Fruit fly (Drosophila melanogaster) whole organism, embryonic: ENCODE measurements around the gene CG14043.

Source experiments
- BEAF-32 ChIP-seq: fragments of 200-800 bp; sonication (Bioruptor generic); optimal IDR thresholded peaks from 3 replicates; lab custom pipeline; 2017; ENCODE audit warnings: missing biosample characterization, missing genetic modification characterization, mild to moderate bottlenecking, moderate library complexity, missing genetic modification reagents
- CG11723 ChIP-seq: fragments of 200-800 bp; sonication (Bioruptor generic); optimal IDR thresholded peaks from 2 replicates; lab custom pipeline; 2017; ENCODE audit warnings: missing biosample characterization, mild to moderate bottlenecking, missing genetic modification characterization
- CG14441 ChIP-seq: fragments of 200-800 bp; sonication (Bioruptor generic); IDR thresholded peaks from 2 replicates; pipeline ENCODE4 v1.3.6; 2022; ENCODE audit warnings: missing biosample characterization, missing genetic modification characterization
- CG1529 ChIP-seq: fragments of 200-800 bp; sonication (Bioruptor generic); optimal IDR thresholded peaks from 3 replicates; lab custom pipeline; 2018; ENCODE audit warnings: missing biosample characterization, missing genetic modification characterization
- CG15601 ChIP-seq: fragments of 200-800 bp; sonication (Bioruptor generic); optimal IDR thresholded peaks from 3 replicates; lab custom pipeline; 2019; ENCODE audit warnings: missing biosample characterization, mild to moderate bottlenecking, missing genetic modification characterization, moderate library complexity
- CG18011 ChIP-seq: fragments of 200-800 bp; sonication (Bioruptor generic); optimal IDR thresholded peaks from 2 replicates; lab custom pipeline; 2017; ENCODE audit warnings: missing biosample characterization, missing genetic modification characterization, mild to moderate bottlenecking, moderate library complexity, missing genotype
- CG2129 ChIP-seq: fragments of 200-800 bp; sonication (Bioruptor generic); IDR thresholded peaks from 2 replicates; pipeline ENCODE4 v1.3.6; 2022; ENCODE audit warnings: missing biosample characterization, missing genetic modification characterization; ENCODE audit not compliant: partially characterized antibody
- CG3407 ChIP-seq: fragments of 200-800 bp; sonication (Bioruptor generic); optimal IDR thresholded peaks from 2 replicates; lab custom pipeline; 2018; ENCODE audit warnings: missing biosample characterization, mild to moderate bottlenecking, missing genetic modification characterization
- CG3847 ChIP-seq: fragments of 200-800 bp; sonication (Bioruptor generic); IDR thresholded peaks from 2 replicates; pipeline ENCODE4 v1.3.6; 2022; ENCODE audit warnings: missing biosample characterization, missing genetic modification characterization
- CG4617 ChIP-seq: fragments of 200-800 bp; sonication (Bioruptor generic); optimal IDR thresholded peaks from 3 replicates; lab custom pipeline; 2016; ENCODE audit warnings: missing biosample characterization, missing genetic modification characterization, borderline replicate concordance
- CG4820 ChIP-seq: fragments of 200-800 bp; sonication (Bioruptor generic); optimal IDR thresholded peaks from 3 replicates; lab custom pipeline; 2016; ENCODE audit warnings: missing biosample characterization, missing genetic modification characterization
- CG6175 ChIP-seq: fragments of 200-800 bp; sonication (Bioruptor generic); IDR thresholded peaks from 3 replicates; pipeline ENCODE4 v1.3.6; 2022; ENCODE audit warnings: missing biosample characterization, missing genetic modification characterization
- CG6254 ChIP-seq: fragments of 200-800 bp; sonication (Bioruptor generic); optimal IDR thresholded peaks from 3 replicates; lab custom pipeline; 2017; ENCODE audit warnings: mild to moderate bottlenecking, missing biosample characterization, missing genetic modification reagents, missing genetic modification characterization
- CG6813 ChIP-seq: fragments of 200-800 bp; sonication (Bioruptor generic); optimal IDR thresholded peaks from 2 replicates; lab custom pipeline; 2017; ENCODE audit warnings: missing biosample characterization, missing genetic modification characterization, mild to moderate bottlenecking, moderate library complexity, missing genetic modification reagents
- CG8478 ChIP-seq: fragments of >200 bp; optimal IDR thresholded peaks from 2 replicates; lab custom pipeline; 2018
- D ChIP-seq, 2 experiments: fragments of 200-800 bp in 1 of 2; fragments of >200 bp in 1 of 2; sonication (Bioruptor generic) in 1 of 2; optimal IDR thresholded peaks; 2 replicates in 1 of 2; 3 replicates in 1 of 2; lab custom pipeline; 2017; ENCODE audit warnings: mild to moderate bottlenecking in 1 of 2, missing biosample characterization in 1 of 2, missing genetic modification characterization in 1 of 2, missing genetic modification reagents in 1 of 2
- Dfd ChIP-seq, 2 experiments: fragments of >200 bp; optimal IDR thresholded peaks; 2 replicates each; lab custom pipeline; 2017; ENCODE audit warnings: missing biosample characterization in 2 of 2, missing genetic modification characterization in 2 of 2
- Doc2 ChIP-seq: fragments of 200-800 bp; sonication (Bioruptor generic); IDR thresholded peaks from 2 replicates; pipeline ENCODE4 v1.3.6; 2022; ENCODE audit warnings: missing biosample characterization, missing genetic modification characterization
- Doc3 ChIP-seq: fragments of 200-800 bp; sonication (Bioruptor generic); IDR thresholded peaks from 3 replicates; pipeline ENCODE4 v1.3.6; 2022; ENCODE audit warnings: missing biosample characterization, missing genetic modification characterization; ENCODE audit not compliant: partially characterized antibody
- E2f2 ChIP-seq: fragments of 200-800 bp; sonication (Bioruptor generic); IDR thresholded peaks from 2 replicates; pipeline ENCODE4 v1.3.6; 2022; ENCODE audit warnings: missing biosample characterization, missing genetic modification characterization
- Hey ChIP-seq: fragments of 200-800 bp; sonication (Bioruptor generic); optimal IDR thresholded peaks from 3 replicates; lab custom pipeline; 2018; ENCODE audit warnings: missing biosample characterization, mild to moderate bottlenecking, missing genetic modification characterization
- Hmx ChIP-seq: fragments of 200-800 bp; sonication (Bioruptor generic); optimal IDR thresholded peaks from 2 replicates; lab custom pipeline; 2016; ENCODE audit warnings: missing biosample characterization, missing genetic modification characterization
- Lim3 ChIP-seq: fragments of 200-800 bp; sonication (Bioruptor generic); IDR thresholded peaks from 2 replicates; pipeline ENCODE4 v1.3.6; 2022; ENCODE audit warnings: missing biosample characterization, missing genetic modification characterization
- MTF-1 ChIP-seq: fragments of 200-800 bp; sonication (Bioruptor generic); optimal IDR thresholded peaks from 2 replicates; lab custom pipeline; 2018; ENCODE audit warnings: missing biosample characterization, mild to moderate bottlenecking, missing genetic modification characterization, borderline replicate concordance
- Pdp1 ChIP-seq, 2 experiments: fragments of 200-800 bp; sonication (Bioruptor generic); optimal IDR thresholded peaks; 3 replicates each; lab custom pipeline; 2016; ENCODE audit warnings: missing biosample characterization in 2 of 2, missing genetic modification characterization in 2 of 2, mild to moderate bottlenecking in 1 of 2, moderate library complexity in 1 of 2
- ab ChIP-seq: fragments of 200-800 bp; sonication (Bioruptor generic); optimal IDR thresholded peaks from 2 replicates; lab custom pipeline; 2016; ENCODE audit warnings: missing biosample characterization, missing genetic modification characterization
- abd-A ChIP-seq: fragments of 200-800 bp; sonication (Bioruptor generic); optimal IDR thresholded peaks from 3 replicates; lab custom pipeline; 2019; ENCODE audit warnings: missing biosample characterization, mild to moderate bottlenecking, missing genetic modification characterization, moderate library complexity
- ac ChIP-seq: fragments of 200-800 bp; sonication (Bioruptor generic); optimal IDR thresholded peaks from 3 replicates; lab custom pipeline; 2017; ENCODE audit warnings: missing biosample characterization, mild to moderate bottlenecking, missing genetic modification characterization
- dati ChIP-seq: fragments of 200-800 bp; sonication (Bioruptor generic); IDR thresholded peaks from 2 replicates; pipeline ENCODE4 v1.3.6; 2022; ENCODE audit warnings: missing biosample characterization, missing genetic modification characterization
- gro ChIP-seq: fragments of 200-800 bp; sonication (Bioruptor generic); optimal IDR thresholded peaks from 2 replicates; lab custom pipeline; 2016; ENCODE audit warnings: missing biosample characterization, missing genetic modification characterization
- lbe ChIP-seq: fragments of 200-800 bp; sonication (Bioruptor generic); optimal IDR thresholded peaks from 2 replicates; lab custom pipeline; 2016; ENCODE audit warnings: missing biosample characterization, mild to moderate bottlenecking, missing genetic modification characterization
- lilli ChIP-seq: fragments of 200-800 bp; sonication (Bioruptor generic); optimal IDR thresholded peaks from 3 replicates; lab custom pipeline; 2016; ENCODE audit warnings: missing biosample characterization, missing genetic modification characterization
- pfk ChIP-seq: fragments of 200-800 bp; sonication (Bioruptor generic); optimal IDR thresholded peaks from 2 replicates; lab custom pipeline; 2018; ENCODE audit warnings: missing biosample characterization, mild to moderate bottlenecking, missing genetic modification characterization, moderate library complexity
- pnt ChIP-seq: fragments of 200-800 bp; sonication (Bioruptor generic); optimal IDR thresholded peaks from 3 replicates; lab custom pipeline; 2016; ENCODE audit warnings: missing biosample characterization, missing genetic modification characterization
- pzg ChIP-seq: fragments of 200-800 bp; sonication (Bioruptor generic); optimal IDR thresholded peaks from 3 replicates; lab custom pipeline; 2018; ENCODE audit warnings: missing biosample characterization, mild to moderate bottlenecking, missing genetic modification characterization, moderate library complexity
- rib ChIP-seq: fragments of 200-800 bp; sonication (Bioruptor generic); IDR thresholded peaks from 2 replicates; pipeline ENCODE4 v1.3.6; 2022; ENCODE audit warnings: missing biosample characterization, missing genetic modification characterization
- ro ChIP-seq: fragments of 200-800 bp; sonication (Bioruptor generic); IDR thresholded peaks from 2 replicates; pipeline ENCODE4 v1.3.6; 2022; ENCODE audit warnings: missing biosample characterization, missing genetic modification characterization
- row ChIP-seq: fragments of 200-800 bp; sonication (Bioruptor generic); IDR thresholded peaks from 3 replicates; pipeline ENCODE4 v1.3.6; 2022; ENCODE audit warnings: missing biosample characterization, missing genetic modification characterization
- salm ChIP-seq: fragments of 200-800 bp; sonication (Bioruptor generic); optimal IDR thresholded peaks from 2 replicates; lab custom pipeline; 2018; ENCODE audit warnings: missing biosample characterization, mild to moderate bottlenecking, missing genetic modification characterization
- sc ChIP-seq, 3 experiments: fragments of >200 bp in 2 of 3; fragments of 200-800 bp in 1 of 3; sonication (Bioruptor generic) in 1 of 3; optimal IDR thresholded peaks; 2 replicates in 2 of 3; 3 replicates in 1 of 3; lab custom pipeline; 2017; ENCODE audit warnings: mild to moderate bottlenecking in 1 of 3, missing biosample characterization in 1 of 3, missing genetic modification characterization in 1 of 3, missing genetic modification reagents in 1 of 3
- scrt ChIP-seq: fragments of 200-800 bp; sonication (Bioruptor generic); optimal IDR thresholded peaks from 2 replicates; lab custom pipeline; 2018; ENCODE audit warnings: missing biosample characterization, mild to moderate bottlenecking, missing genetic modification characterization, moderate library complexity
- shn ChIP-seq: fragments of 200-800 bp; sonication (Bioruptor generic); optimal IDR thresholded peaks from 3 replicates; lab custom pipeline; 2016; ENCODE audit warnings: missing biosample characterization, missing genetic modification characterization
- trem ChIP-seq: fragments of 200-800 bp; optimal IDR thresholded peaks from 3 replicates; lab custom pipeline; 2019; ENCODE audit warnings: missing biosample characterization, mild to moderate bottlenecking, missing genetic modification characterization, moderate library complexity
- trh ChIP-seq: fragments of 200-800 bp; sonication (Bioruptor generic); optimal IDR thresholded peaks from 2 replicates; lab custom pipeline; 2016; ENCODE audit warnings: missing biosample characterization, missing genetic modification characterization
- wor ChIP-seq: fragments of 200-800 bp; sonication (Bioruptor generic); IDR thresholded peaks from 2 replicates; pipeline ENCODE4 v1.3.6; 2022; ENCODE audit warnings: missing biosample characterization, missing genetic modification characterization
- zen2 ChIP-seq: fragments of 200-800 bp; sonication (Bioruptor generic); IDR thresholded peaks from 3 replicates; pipeline ENCODE4 v1.3.6; 2022; ENCODE audit warnings: missing biosample characterization, missing genetic modification characterization; ENCODE audit not compliant: partially characterized antibody
- zf30C ChIP-seq: fragments of 200-800 bp; sonication (Bioruptor generic); optimal IDR thresholded peaks from 3 replicates; lab custom pipeline; 2018; ENCODE audit warnings: missing biosample characterization, mild to moderate bottlenecking, missing genetic modification characterization

The CG14043 gene

DNA sequence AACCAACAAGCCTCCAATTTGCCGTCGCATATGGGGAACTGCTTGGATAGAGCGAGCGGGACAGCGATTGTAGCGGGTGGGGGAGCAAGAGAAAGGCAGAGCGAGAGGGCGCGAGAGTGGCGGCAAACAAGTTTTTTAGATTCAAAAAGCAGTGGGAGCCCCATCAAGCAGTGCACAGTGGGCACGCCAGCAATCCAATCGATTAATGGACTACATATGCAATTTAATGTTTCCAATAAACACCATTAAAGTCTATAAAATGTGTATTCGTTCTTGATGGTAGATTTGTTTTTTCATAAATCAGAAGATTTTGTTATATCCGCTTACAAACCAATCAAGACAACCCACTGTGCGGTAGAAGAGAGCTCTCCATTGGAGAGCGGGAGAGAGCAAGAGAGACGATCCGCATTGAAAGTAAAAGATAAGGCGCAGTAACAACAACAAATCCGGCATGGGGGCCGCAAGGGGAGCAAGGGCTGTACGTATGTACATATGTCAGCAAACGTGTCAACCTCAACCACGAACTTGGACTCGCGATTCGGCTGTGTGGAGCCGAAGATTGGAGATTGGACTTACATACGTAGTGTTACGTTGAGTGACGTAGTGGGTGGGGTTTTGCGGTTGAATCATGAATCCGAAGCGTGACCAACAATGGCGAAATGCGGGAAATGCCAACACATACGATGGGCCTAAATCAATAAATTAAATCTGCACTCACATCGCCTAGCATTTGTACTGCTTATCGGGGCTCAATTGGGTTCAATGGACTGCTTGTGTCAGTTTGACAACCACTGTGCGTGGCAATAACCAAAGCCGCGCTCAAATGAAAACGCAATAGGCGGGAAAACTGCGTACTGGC lies 26.1 kb downstream of the CG14043 start (continued):
- TF ChIP-seq CG3847 (GFP tag; lab: Robert Waterston, UW) (peak; percentile 99), CG14441 (GFP tag; lab: Robert Waterston, UW) (peak; percentile 99), Doc3 (GFP tag; lab: Robert Waterston, UW) (no peak; the same call in 2 of the 3 replicates), ab (GFP tag; lab: Kevin White, UChicago) (peak; percentile 97), CG1529 (GFP tag; lab: Kevin White, UChicago) (peak; percentile 99), scrt (GFP tag; lab: Kevin White, UChicago) (peak; percentile 95), Hmx (peak; percentile 96), Hey (tag; lab: Kevin White, UChicago) (peak; percentile 87), CG6175 (peak; percentile 98), ac (peak; percentile 97), CG2129 (GFP tag; lab: Robert Waterston, UW) (no peak), CG8478 (lab: Kevin White, UChicago) (peak; percentile 94), trh (GFP tag; lab: Kevin White, UChicago) (peak; percentile 98), CG15601 (tag; lab: Kevin White, UChicago) (peak; percentile 98), zen2 (GFP tag; lab: Robert Waterston, UW) (peak; percentile 43; the same call in 1 of the 3 replicates), CG18011 (GFP tag; lab: Kevin White, UChicago) (peak; percentile 91), zf30C (GFP tag; lab: Kevin White, UChicago) (no peak), shn (peak; percentile 100), BEAF-32 (peak; percentile 24), rib (GFP tag; lab: Robert Waterston, UW) (peak; percentile 97), E2f2 (GFP tag; lab: Robert Waterston, UW) (peak; percentile 88), lilli (GFP tag; lab: Kevin White, UChicago) (peak; percentile 99), sc (optimal IDR thresholded peaks at IDR 0.05; lab: Kevin White, UChicago) (no peak), sc (GFP tag; optimal IDR thresholded peaks at IDR 0.05; lab: Kevin White, UChicago) (peak; percentile 99), salm (peak; percentile 98), trem (peak; percentile 97), Pdp1 (GFP tag; optimal IDR thresholded peaks at IDR 0.05; lab: Kevin White, UChicago) (peak; percentile 98 to 99), abd-A (tag; lab: Kevin White, UChicago) (peak; percentile 96), lbe (peak; percentile 98), CG4617 (peak; percentile 99), CG6254 (GFP tag; lab: Kevin White, UChicago) (peak; percentile 97), pzg (GFP tag; lab: Kevin White, UChicago) (peak; percentile 41), dati (GFP tag; lab: Robert Waterston, UW) (peak; percentile 99), CG4820 (peak; percentile 98), CG6813 (GFP tag; lab: Kevin White, UChicago) (peak; percentile 99), wor (GFP tag; lab: Robert Waterston, UW) (peak; percentile 99), ro (GFP tag; lab: Robert Waterston, UW) (peak; percentile 99), Dfd (GFP tag; optimal IDR thresholded peaks at IDR 0.05; lab: Kevin White, UChicago) (peak; percentile 58 to 81), pnt (GFP tag; lab: Kevin White, UChicago) (peak; percentile 99), MTF-1 (GFP tag; lab: Kevin White, UChicago) (peak; percentile 98), pfk (GFP tag; lab: Kevin White, UChicago) (peak; percentile 50), Doc2 (GFP tag; lab: Robert Waterston, UW) (peak; percentile 98), gro (GFP tag; lab: Kevin White, UChicago) (peak; percentile 99), Lim3 (peak; percentile 99; the same call in 1 of the 2 replicates), CG11723 (peak; percentile 98), D (optimal IDR thresholded peaks at IDR 0.05; lab: Kevin White, UChicago) (no peak), D (GFP tag; optimal IDR thresholded peaks at IDR 0.05; lab: Kevin White, UChicago) (peak; percentile 99), CG3407 (GFP tag; lab: Kevin White, UChicago) (peak; percentile 98), row (GFP tag; lab: Robert Waterston, UW) (peak; percentile 99)
